Fruit fly (Drosophila melanogaster) Kc167 (cell line): ENCODE data around the gene Spn77Bc.

Experiments
- h ChIP-seq: fragments of >200 bp; optimal IDR thresholded peaks from 3 replicates; lab custom pipeline; 2018; ENCODE audit warnings: missing external identifiers
- psq ChIP-seq: fragments of >200 bp; optimal IDR thresholded peaks from 2 replicates; lab custom pipeline; 2017; ENCODE audit warnings: missing external identifiers
- ttk ChIP-seq: sonication (Bioruptor generic); optimal IDR thresholded peaks from 2 replicates; lab custom pipeline; 2017; ENCODE audit warnings: missing external identifiers

DNA sequence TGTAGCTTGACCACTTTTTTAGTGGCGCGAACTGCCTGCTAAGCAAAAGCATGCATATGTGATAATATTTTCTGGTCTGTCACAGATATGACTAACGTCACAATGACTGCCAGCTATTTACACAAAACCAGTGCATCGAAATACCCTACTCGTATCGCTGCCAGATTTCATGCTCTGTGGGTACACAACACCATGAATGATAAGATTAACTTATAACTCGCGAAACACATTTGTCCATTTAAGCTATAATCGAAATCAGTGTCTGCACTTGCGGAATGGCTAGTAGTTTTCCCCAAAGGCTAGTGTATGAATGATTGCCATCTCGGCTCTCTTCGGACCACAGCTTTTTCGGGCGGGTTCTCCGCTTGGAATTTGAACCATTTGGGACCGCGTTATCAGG lies 43.0 kb downstream of the Spn77Bc start:
- TF ChIP-seq ttk (lab: Kevin White, UChicago) (no peak), h (lab: Kevin White, UChicago) (no peak), psq (lab: Kevin White, UChicago) (no peak)
